Worm (Caenorhabditis elegans) whole organism, young adult: Measurements from ENCODE around the gene C18E9.9.

Experiments used
- F10E7.11 ChIP-seq: sonication (generic microtip); optimal IDR thresholded peaks from 2 replicates; lab custom pipeline; 2017; ENCODE audit warnings: mild to moderate bottlenecking, missing genetic modification characterization, moderate library complexity, missing compliant biosample characterization
- ccch-3 ChIP-seq: fragments of 200-800 bp; sonication (Bioruptor generic); optimal IDR thresholded peaks from 2 replicates; lab custom pipeline; 2018; ENCODE audit warnings: mild to moderate bottlenecking, missing genetic modification characterization, missing compliant biosample characterization
- hlh-12 ChIP-seq: sonication (generic microtip); optimal IDR thresholded peaks from 2 replicates; lab custom pipeline; 2016; ENCODE audit warnings: missing genetic modification characterization, missing compliant biosample characterization
- rcor-1 ChIP-seq: fragments of 200-800 bp; sonication (Bioruptor generic); IDR thresholded peaks from 2 replicates; pipeline ENCODE4 v1.3.6; 2022; ENCODE audit warnings: missing genetic modification reagents, missing genetic modification characterization, missing compliant biosample characterization
- unc-62 ChIP-seq: fragments of 150-350 bp; optimal IDR thresholded peaks from 2 replicates; lab custom pipeline; 2014; ENCODE audit warnings: missing biosample characterization, missing genetic modification reagents, missing genetic modification characterization

ce11 chrII:8945167-8945566 is 44.2 kb downstream of the C18E9.9 start:
- TF ChIP-seq rcor-1 (GFP tag; lab: Robert Waterston, UW) (no peak), unc-62 (GFP tag; lab: Kevin White, UChicago) (no peak), ccch-3 (no peak), hlh-12 (tag; lab: Kevin White, UChicago) (no peak), F10E7.11 (tag; lab: Kevin White, UChicago) (no peak)
